ENCODE assay signal across 1 fruit fly cellular context in genomic region chr2L:6339010-6339897, dm6.
TF ChIP-seq lines count a peak whose summit lies in the region.

No protein-coding gene starts in this region.

TF ChIP-seq in whole organism, embryonic, 481 proteins besides CTCF, POLR2A, EP300 and RAD21 (continued from another document and continues in another):
- TF ChIP-seq Dll (GFP tag; IDR thresholded peaks at IDR 0.05; lab: Robert Waterston, UW; ENCODE audit: partially characterized antibody) = 0 out of 4 replicates have a peak, but pooled peaks have one; percentile 29
- 0 out of 3 replicates have a peak, but pooled peaks have one; percentile 15 for TF ChIP-seq croc (GFP tag; conservative IDR thresholded peaks at IDR 0.05; lab: Robert Waterston, UW)
- no peak for TF ChIP-seq Ets97D (GFP tag; optimal IDR thresholded peaks at IDR 0.05; lab: Kevin White, UChicago)
- TF ChIP-seq Bdp1 (GFP tag; optimal IDR thresholded peaks at IDR 0.05; lab: Kevin White, UChicago) = no peak
- TF ChIP-seq br (optimal IDR thresholded peaks at IDR 0.05; lab: Kevin White, UChicago) = no peak
- no peak for TF ChIP-seq CG14050 (GFP tag; IDR thresholded peaks at IDR 0.05; lab: Robert Waterston, UW)
- no peak for TF ChIP-seq nau (GFP tag; optimal IDR thresholded peaks at IDR 0.05; lab: Kevin White, UChicago)
- peak; percentile 9 for TF ChIP-seq CG18619 (GFP tag; optimal IDR thresholded peaks at IDR 0.05; lab: Kevin White, UChicago)
- no peak for TF ChIP-seq hb (GFP tag; IDR thresholded peaks at IDR 0.05; lab: Robert Waterston, UW; ENCODE audit: partially characterized antibody)
- TF ChIP-seq Opbp (GFP tag; IDR thresholded peaks at IDR 0.05; lab: Robert Waterston, UW; ENCODE audit: partially characterized antibody) = no peak
- no peak for TF ChIP-seq BEAF-32 (GFP tag; optimal IDR thresholded peaks at IDR 0.05; lab: Kevin White, UChicago)
- peak; percentile 69; the same call in 2 of the 3 replicates for TF ChIP-seq CG34422 (GFP tag; IDR thresholded peaks at IDR 0.05; lab: Robert Waterston, UW)
- TF ChIP-seq lola (GFP tag; optimal IDR thresholded peaks at IDR 0.05; lab: Kevin White, UChicago) = peak in 1 of 3 experiments; percentile 5
- TF ChIP-seq CG2875 (GFP tag; optimal IDR thresholded peaks at IDR 0.05; lab: Kevin White, UChicago) = no peak
- peak; percentile 90 for TF ChIP-seq cg (GFP tag; optimal IDR thresholded peaks at IDR 0.05; lab: Kevin White, UChicago)
- TF ChIP-seq CG6683 (GFP tag; optimal IDR thresholded peaks at IDR 0.05; lab: Kevin White, UChicago) = no peak
- TF ChIP-seq MESR4 (GFP tag; optimal IDR thresholded peaks at IDR 0.05; lab: Kevin White, UChicago) = no peak
- TF ChIP-seq CG6854 (GFP tag; optimal IDR thresholded peaks at IDR 0.05; lab: Kevin White, UChicago) = no peak
- TF ChIP-seq CG33213 (GFP tag; optimal IDR thresholded peaks at IDR 0.05; lab: Kevin White, UChicago) = peak; percentile 62
- TF ChIP-seq Atf3 (GFP tag; optimal IDR thresholded peaks at IDR 0.05; lab: Kevin White, UChicago) = peak; percentile 49
- TF ChIP-seq MBD-R2 (GFP tag; IDR thresholded peaks at IDR 0.05; lab: Robert Waterston, UW) = peak; percentile 5; the same call in 1 of the 2 replicates
- no peak for TF ChIP-seq Hey (tag; optimal IDR thresholded peaks at IDR 0.05; lab: Kevin White, UChicago)
- peak; percentile 15; the same call in 1 of the 2 replicates for TF ChIP-seq sna (GFP tag; IDR thresholded peaks at IDR 0.05; lab: Robert Waterston, UW; ENCODE audit: partially characterized antibody)
- TF ChIP-seq h (optimal IDR thresholded peaks at IDR 0.05; lab: Kevin White, UChicago) = no peak
- TF ChIP-seq cato (GFP tag; optimal IDR thresholded peaks at IDR 0.05; lab: Kevin White, UChicago; ENCODE audit: borderline replicate concordance) = no peak
- TF ChIP-seq Dp (GFP tag; optimal IDR thresholded peaks at IDR 0.05; lab: Kevin White, UChicago) = no peak
- no peak for TF ChIP-seq CG11560 (tag; IDR thresholded peaks at IDR 0.05; lab: Robert Waterston, UW)
- TF ChIP-seq ap (GFP tag; IDR thresholded peaks at IDR 0.05; lab: Robert Waterston, UW) = no peak
- peak; percentile 54 to 86 for TF ChIP-seq Pdp1 (GFP tag; optimal IDR thresholded peaks at IDR 0.05; lab: Kevin White, UChicago)
- TF ChIP-seq tin (GFP tag; optimal IDR thresholded peaks at IDR 0.05; lab: Kevin White, UChicago) = peak; percentile 46
- peak; percentile 29; the same call in 1 of the 2 replicates for TF ChIP-seq sob (GFP tag; IDR thresholded peaks at IDR 0.05; lab: Robert Waterston, UW)
- peak; percentile 11 for TF ChIP-seq Myb (GFP tag; optimal IDR thresholded peaks at IDR 0.05; lab: Kevin White, UChicago)
- TF ChIP-seq row (GFP tag; IDR thresholded peaks at IDR 0.05; lab: Robert Waterston, UW) = peak; percentile 73
- TF ChIP-seq mirr (GFP tag; optimal IDR thresholded peaks at IDR 0.05; lab: Kevin White, UChicago) = no peak
- no peak for TF ChIP-seq z (GFP tag; IDR thresholded peaks at IDR 0.05; lab: Robert Waterston, UW)
- TF ChIP-seq Dref (GFP tag; IDR thresholded peaks at IDR 0.05; lab: Robert Waterston, UW) = no peak
- 0 out of 3 replicates have a peak, but pooled peaks have one; percentile 28 for TF ChIP-seq H15 (GFP tag; IDR thresholded peaks at IDR 0.05; lab: Robert Waterston, UW)
- TF ChIP-seq chinmo (GFP tag; IDR thresholded peaks at IDR 0.05; lab: Robert Waterston, UW; ENCODE audit: partially characterized antibody) = peak; percentile 93
- no peak for TF ChIP-seq gsb-n (tag; optimal IDR thresholded peaks at IDR 0.05; lab: Kevin White, UChicago)
- no peak for TF ChIP-seq CG6654 (GFP tag; optimal IDR thresholded peaks at IDR 0.05; lab: Kevin White, UChicago)
- TF ChIP-seq CG17912 (GFP tag; optimal IDR thresholded peaks at IDR 0.05; lab: Kevin White, UChicago) = no peak
- no peak for TF ChIP-seq CG34376 (GFP tag; optimal IDR thresholded peaks at IDR 0.05; lab: Kevin White, UChicago)
- peak; percentile 16 for TF ChIP-seq pho (GFP tag; optimal IDR thresholded peaks at IDR 0.05; lab: Kevin White, UChicago)
- no peak for TF ChIP-seq peb (GFP tag; IDR thresholded peaks at IDR 0.05; lab: Robert Waterston, UW)
- no peak for TF ChIP-seq CG1233 (GFP tag; optimal IDR thresholded peaks at IDR 0.05; lab: Kevin White, UChicago)
- no peak for TF ChIP-seq bbx (GFP tag; IDR thresholded peaks at IDR 0.05; lab: Robert Waterston, UW; ENCODE audit: partially characterized antibody)
- TF ChIP-seq CG43689 (GFP tag; IDR thresholded peaks at IDR 0.05; lab: Robert Waterston, UW) = no peak; the same call in 1 of the 2 replicates
- TF ChIP-seq CG6765 (GFP tag; optimal IDR thresholded peaks at IDR 0.05; lab: Kevin White, UChicago) = no peak
- TF ChIP-seq ttk (GFP tag; IDR thresholded peaks at IDR 0.05; lab: Robert Waterston, UW) = no peak
- no peak for TF ChIP-seq CG4360 (GFP tag; IDR thresholded peaks at IDR 0.05; lab: Robert Waterston, UW)
- no peak for TF ChIP-seq Taf1 (GFP tag; IDR thresholded peaks at IDR 0.05; lab: Robert Waterston, UW)
- no peak for TF ChIP-seq btn (GFP tag; optimal IDR thresholded peaks at IDR 0.05; lab: Kevin White, UChicago)
- peak; percentile 38 for TF ChIP-seq CG18011 (GFP tag; optimal IDR thresholded peaks at IDR 0.05; lab: Kevin White, UChicago)
- TF ChIP-seq CG15696 (tag; optimal IDR thresholded peaks at IDR 0.05; lab: Kevin White, UChicago) = no peak
- TF ChIP-seq jumu (GFP tag; optimal IDR thresholded peaks at IDR 0.05; lab: Kevin White, UChicago) = peak; percentile 44
- TF ChIP-seq CG31224 (GFP tag; IDR thresholded peaks at IDR 0.05; lab: Robert Waterston, UW) = no peak
- TF ChIP-seq dmrt99B (tag; optimal IDR thresholded peaks at IDR 0.05; lab: Kevin White, UChicago) = peak; percentile 42
- TF ChIP-seq Xrp1 (GFP tag; IDR thresholded peaks at IDR 0.05; lab: Robert Waterston, UW) = peak; percentile 47; the same call in 1 of the 2 replicates
- TF ChIP-seq Max (GFP tag; optimal IDR thresholded peaks at IDR 0.05; lab: Kevin White, UChicago) = no peak
- no peak for TF ChIP-seq Mad (GFP tag; optimal IDR thresholded peaks at IDR 0.05; lab: Kevin White, UChicago)
- no peak for TF ChIP-seq NFAT (GFP tag; IDR thresholded peaks at IDR 0.05; lab: Robert Waterston, UW)
- 0 out of 2 replicates have a peak, but pooled peaks have one; percentile 41 for TF ChIP-seq dati (GFP tag; IDR thresholded peaks at IDR 0.05; lab: Robert Waterston, UW)
- no peak for TF ChIP-seq esg (GFP tag; conservative IDR thresholded peaks at IDR 0.05; lab: Robert Waterston, UW)
- peak; percentile 65 for TF ChIP-seq bab2 (GFP tag; optimal IDR thresholded peaks at IDR 0.05; lab: Kevin White, UChicago)
- TF ChIP-seq CkIIα-i1 (GFP tag; IDR thresholded peaks at IDR 0.05; lab: Robert Waterston, UW) = no peak
- TF ChIP-seq CG9609 (GFP tag; optimal IDR thresholded peaks at IDR 0.05; lab: Kevin White, UChicago) = peak; percentile 9
- TF ChIP-seq CG8924 (tag; optimal IDR thresholded peaks at IDR 0.05; lab: Kevin White, UChicago) = peak; percentile 17
- no peak for TF ChIP-seq Sox102F (GFP tag; optimal IDR thresholded peaks at IDR 0.05; lab: Kevin White, UChicago)
- TF ChIP-seq CG31388 (GFP tag; optimal IDR thresholded peaks at IDR 0.05; lab: Kevin White, UChicago) = no peak
- peak; percentile 33 for TF ChIP-seq CG10543 (GFP tag; optimal IDR thresholded peaks at IDR 0.05; lab: Kevin White, UChicago)
- TF ChIP-seq ken (GFP tag; IDR thresholded peaks at IDR 0.05; lab: Robert Waterston, UW) = no peak
- peak; percentile 39; the same call in 1 of the 3 replicates for TF ChIP-seq Aef1 (GFP tag; IDR thresholded peaks at IDR 0.05; lab: Robert Waterston, UW)
- 0 out of 2 replicates have a peak, but pooled peaks have one; percentile 8 for TF ChIP-seq CG32772 (GFP tag; IDR thresholded peaks at IDR 0.05; lab: Robert Waterston, UW)
- TF ChIP-seq hkb (optimal IDR thresholded peaks at IDR 0.05; lab: Kevin White, UChicago) = no peak
- peak; percentile 28 for TF ChIP-seq hkb (GFP tag; IDR thresholded peaks at IDR 0.05; lab: Robert Waterston, UW)
- peak; percentile 27 for TF ChIP-seq ems (GFP tag; optimal IDR thresholded peaks at IDR 0.05; lab: Kevin White, UChicago)
- peak; percentile 22 for TF ChIP-seq CG7556 (GFP tag; optimal IDR thresholded peaks at IDR 0.05; lab: Kevin White, UChicago)
- no peak; the same call in 1 of the 2 replicates for TF ChIP-seq E2f1 (GFP tag; IDR thresholded peaks at IDR 0.05; lab: Robert Waterston, UW)
- peak; percentile 40 for TF ChIP-seq vvl (GFP tag; IDR thresholded peaks at IDR 0.05; lab: Robert Waterston, UW)
- no peak for TF ChIP-seq Hr39 (optimal IDR thresholded peaks at IDR 0.05; lab: Kevin White, UChicago)
- no peak for TF ChIP-seq kay (GFP tag; optimal IDR thresholded peaks at IDR 0.05; lab: Kevin White, UChicago)
- TF ChIP-seq Side (GFP tag; optimal IDR thresholded peaks at IDR 0.05; lab: Kevin White, UChicago) = peak; percentile 4
- TF ChIP-seq CG34224 (GFP tag; IDR thresholded peaks at IDR 0.05; lab: Robert Waterston, UW; ENCODE audit: partially characterized antibody) = no peak; the same call in 2 of the 3 replicates
- peak; percentile 89 for TF ChIP-seq CG8478 (optimal IDR thresholded peaks at IDR 0.05; lab: Kevin White, UChicago)
- no peak for TF ChIP-seq Kr (GFP tag; optimal IDR thresholded peaks at IDR 0.05; lab: Kevin White, UChicago)
- TF ChIP-seq Fer1 (GFP tag; optimal IDR thresholded peaks at IDR 0.05; lab: Kevin White, UChicago) = peak; percentile 14
- TF ChIP-seq CG30403 (GFP tag; optimal IDR thresholded peaks at IDR 0.05; lab: Kevin White, UChicago) = peak; percentile 56
- TF ChIP-seq Camta (GFP tag; optimal IDR thresholded peaks at IDR 0.05; lab: Kevin White, UChicago) = peak; percentile 5
- TF ChIP-seq CG9876 (GFP tag; optimal IDR thresholded peaks at IDR 0.05; lab: Kevin White, UChicago) = no peak
- TF ChIP-seq ewg (GFP tag; optimal IDR thresholded peaks at IDR 0.05; lab: Kevin White, UChicago) = no peak
- no peak for TF ChIP-seq fd3F (GFP tag; optimal IDR thresholded peaks at IDR 0.05; lab: Kevin White, UChicago)
- no peak for TF ChIP-seq Mrtf (GFP tag; IDR thresholded peaks at IDR 0.05; lab: Robert Waterston, UW)
- no peak for TF ChIP-seq CG16813 (GFP tag; IDR thresholded peaks at IDR 0.05; lab: Robert Waterston, UW; ENCODE audit: partially characterized antibody)
- no peak for TF ChIP-seq gcm2 (GFP tag; optimal IDR thresholded peaks at IDR 0.05; lab: Kevin White, UChicago)
- TF ChIP-seq CG12219 (GFP tag; optimal IDR thresholded peaks at IDR 0.05; lab: Kevin White, UChicago) = no peak
- TF ChIP-seq CG3726 (GFP tag; IDR thresholded peaks at IDR 0.05; lab: Robert Waterston, UW) = no peak
- TF ChIP-seq ara (GFP tag; IDR thresholded peaks at IDR 0.05; lab: Robert Waterston, UW) = 0 out of 2 replicates have a peak, but pooled peaks have one; percentile 15
- TF ChIP-seq fd96Cb (tag; optimal IDR thresholded peaks at IDR 0.05; lab: Kevin White, UChicago) = peak; percentile 41
- TF ChIP-seq CG9215 (GFP tag; IDR thresholded peaks at IDR 0.05; lab: Robert Waterston, UW) = no peak
- peak; percentile 41 for TF ChIP-seq CG12391 (tag; optimal IDR thresholded peaks at IDR 0.05; lab: Kevin White, UChicago)
- TF ChIP-seq CG1603 (tag; optimal IDR thresholded peaks at IDR 0.05; lab: Kevin White, UChicago) = peak; percentile 52
- TF ChIP-seq CG8359 (GFP tag; optimal IDR thresholded peaks at IDR 0.05; lab: Kevin White, UChicago; ENCODE audit: borderline replicate concordance) = no peak
- TF ChIP-seq CG7839 (tag; optimal IDR thresholded peaks at IDR 0.05; lab: Kevin White, UChicago) = peak; percentile 53
- 0 out of 2 replicates have a peak, but pooled peaks have one; percentile 49 for TF ChIP-seq CG42726 (GFP tag; IDR thresholded peaks at IDR 0.05; lab: Robert Waterston, UW; ENCODE audit: partially characterized antibody)
- TF ChIP-seq sens (GFP tag; lab: Kevin White, UChicago) = peak; percentile 90
- peak; percentile 96 for TF ChIP-seq ftz-f1 (GFP tag; optimal IDR thresholded peaks at IDR 0.05; lab: Kevin White, UChicago)
- TF ChIP-seq Oaz (GFP tag; IDR thresholded peaks at IDR 0.05; lab: Robert Waterston, UW) = no peak
- no peak for TF ChIP-seq odd (GFP tag; optimal IDR thresholded peaks at IDR 0.05; lab: Kevin White, UChicago)
- TF ChIP-seq CG14710 (tag; optimal IDR thresholded peaks at IDR 0.05; lab: Kevin White, UChicago) = no peak
- peak; percentile 4 for TF ChIP-seq bcd (GFP tag; optimal IDR thresholded peaks at IDR 0.05; lab: Kevin White, UChicago)
- TF ChIP-seq CG4617 (GFP tag; optimal IDR thresholded peaks at IDR 0.05; lab: Kevin White, UChicago; ENCODE audit: borderline replicate concordance) = no peak
- no peak for TF ChIP-seq CG10565 (GFP tag; optimal IDR thresholded peaks at IDR 0.05; lab: Kevin White, UChicago)
- no peak for TF ChIP-seq Lim3 (GFP tag; IDR thresholded peaks at IDR 0.05; lab: Robert Waterston, UW)
- no peak for TF ChIP-seq Neu2 (GFP tag; optimal IDR thresholded peaks at IDR 0.05; lab: Kevin White, UChicago; ENCODE audit: borderline replicate concordance)
- TF ChIP-seq CG12071 (GFP tag; optimal IDR thresholded peaks at IDR 0.05; lab: Kevin White, UChicago) = peak; percentile 6
- TF ChIP-seq Lpt (GFP tag; optimal IDR thresholded peaks at IDR 0.05; lab: Kevin White, UChicago) = no peak
- no peak for TF ChIP-seq CG12299 (tag; optimal IDR thresholded peaks at IDR 0.05; lab: Kevin White, UChicago)
- peak; percentile 25; the same call in 1 of the 2 replicates for TF ChIP-seq Ada2b (GFP tag; IDR thresholded peaks at IDR 0.05; lab: Robert Waterston, UW)
- peak; percentile 19; the same call in 1 of the 2 replicates for TF ChIP-seq hbn (GFP tag; IDR thresholded peaks at IDR 0.05; lab: Robert Waterston, UW; ENCODE audit: partially characterized antibody)
- TF ChIP-seq dpn (GFP tag; optimal IDR thresholded peaks at IDR 0.05; lab: Kevin White, UChicago) = peak; percentile 9 to 52
- TF ChIP-seq CG8765 (GFP tag; IDR thresholded peaks at IDR 0.05; lab: Robert Waterston, UW) = no peak
- TF ChIP-seq CG7928 (GFP tag; optimal IDR thresholded peaks at IDR 0.05; lab: Kevin White, UChicago) = no peak
- no peak for TF ChIP-seq CG4854 (GFP tag; optimal IDR thresholded peaks at IDR 0.05; lab: Kevin White, UChicago)
- TF ChIP-seq CG2712 (tag; optimal IDR thresholded peaks at IDR 0.05; lab: Kevin White, UChicago) = peak; percentile 22
- no peak for TF ChIP-seq sc (optimal IDR thresholded peaks at IDR 0.05; lab: Kevin White, UChicago)
- TF ChIP-seq sc (GFP tag; optimal IDR thresholded peaks at IDR 0.05; lab: Kevin White, UChicago) = peak; percentile 33
- TF ChIP-seq her (GFP tag; optimal IDR thresholded peaks at IDR 0.05; lab: Kevin White, UChicago) = peak; percentile 53
- no peak for TF ChIP-seq jigr1 (GFP tag; IDR thresholded peaks at IDR 0.05; lab: Robert Waterston, UW)
- peak; percentile 34; the same call in 1 of the 3 replicates for TF ChIP-seq CG11456 (GFP tag; IDR thresholded peaks at IDR 0.05; lab: Robert Waterston, UW)
- no peak for TF ChIP-seq Atf-2 (GFP tag; optimal IDR thresholded peaks at IDR 0.05; lab: Kevin White, UChicago)
